Worm (Caenorhabditis elegans): Measurements from ENCODE around the gene F32D1.8.

DNA sequence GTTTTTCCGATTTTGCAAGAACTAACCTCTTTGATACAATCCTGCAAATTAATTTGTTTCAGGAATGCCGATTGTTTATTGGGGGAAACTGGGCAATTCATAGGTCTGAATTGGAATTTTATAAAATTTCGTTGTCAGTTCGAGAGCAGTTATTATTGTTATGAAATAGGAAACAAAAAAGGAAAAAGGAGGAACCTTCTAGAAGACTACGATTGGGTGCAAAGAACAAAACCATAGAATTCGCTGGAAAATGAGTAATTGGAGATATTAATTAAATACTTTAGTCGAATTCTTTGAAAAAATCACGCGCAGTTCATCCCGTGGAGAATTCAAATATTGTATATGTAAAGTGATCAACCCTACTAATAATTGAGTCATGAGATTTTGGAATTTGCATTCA is 9.9 kb upstream of the F32D1.8 start, which contains the start of gene F13A2.9:
- no peak for TF ChIP-seq him-1 (tag; optimal IDR thresholded peaks at IDR 0.05)
- TF ChIP-seq dao-5 (tag; optimal IDR thresholded peaks at IDR 0.05): no peak

Data from whole organism, L4/young adult.